Worm (Caenorhabditis elegans) whole organism, L3 larva: ENCODE data around the gene C27A2.7.

ENCODE experiments used
- elt-1 ChIP-seq: fragments of 150-350 bp; optimal IDR thresholded peaks from 2 replicates; lab custom pipeline; 2014; ENCODE audit warnings: missing biosample characterization, missing genetic modification characterization
- lin-39 ChIP-seq: fragments of 150-350 bp; optimal IDR thresholded peaks from 2 replicates; lab custom pipeline; 2018; ENCODE audit warnings: missing biosample characterization, missing genetic modification reagents, missing genetic modification characterization
- lsy-12 ChIP-seq: sonication (generic microtip); optimal IDR thresholded peaks from 2 replicates; lab custom pipeline; 2016; ENCODE audit warnings: mild to moderate bottlenecking, missing genetic modification characterization, missing compliant biosample characterization
- nfya-1 ChIP-seq: sonication (generic microtip); optimal IDR thresholded peaks from 2 replicates; lab custom pipeline; 2017; ENCODE audit warnings: missing genetic modification characterization, mild to moderate bottlenecking, missing compliant biosample characterization, antibody characterized with exemption, moderate library complexity; ENCODE audit not compliant: insufficient read depth
- nhr-11 ChIP-seq: fragments of 150-350 bp; optimal IDR thresholded peaks from 2 replicates; lab custom pipeline; 2014; ENCODE audit warnings: missing biosample characterization, missing genetic modification characterization
- nhr-12 ChIP-seq: fragments of 150-350 bp; optimal IDR thresholded peaks from 2 replicates; lab custom pipeline; 2014; ENCODE audit warnings: missing biosample characterization, missing genetic modification characterization
- nhr-25 ChIP-seq: sonication (generic microtip); optimal IDR thresholded peaks from 2 replicates; lab custom pipeline; 2017; ENCODE audit warnings: missing biosample characterization, missing genetic modification characterization
- nhr-28 ChIP-seq: fragments of 150-350 bp; optimal IDR thresholded peaks from 2 replicates; lab custom pipeline; 2014; ENCODE audit warnings: missing biosample characterization, missing genetic modification characterization
- nhr-67 ChIP-seq: fragments of 150-350 bp; optimal IDR thresholded peaks from 2 replicates; lab custom pipeline; 2014; ENCODE audit warnings: missing biosample characterization, missing genetic modification characterization
- pqm-1 ChIP-seq: fragments of 150-350 bp; optimal IDR thresholded peaks from 2 replicates; lab custom pipeline; 2017; ENCODE audit warnings: missing biosample characterization, missing genetic modification characterization, inconsistent platforms
- skn-1 ChIP-seq: fragments of 150-350 bp; optimal IDR thresholded peaks from 2 replicates; lab custom pipeline; 2014; ENCODE audit warnings: missing biosample characterization, missing genetic modification characterization
- snpc-4 ChIP-seq: fragments of 150-350 bp; optimal IDR thresholded peaks from 2 replicates; lab custom pipeline; 2014; ENCODE audit warnings: missing biosample characterization, missing genetic modification characterization
- unc-39 ChIP-seq: sonication (generic microtip); optimal IDR thresholded peaks from 4 replicates; lab custom pipeline; 2017; ENCODE audit warnings: missing biosample characterization, missing genetic modification characterization
- unc-62 ChIP-seq: fragments of 150-350 bp; sonication (generic microtip); optimal IDR thresholded peaks from 4 replicates; lab custom pipeline; 2014; ENCODE audit warnings: missing biosample characterization, missing genetic modification reagents, missing genetic modification characterization

ce11 chrII:5039912-5040311 is 31.3 kb downstream of the C27A2.7 start, which contains the start of gene golg-2:
- TF ChIP-seq nhr-11 (tag; lab: Kevin White, UChicago) = no peak
- TF ChIP-seq skn-1 (tag; lab: Kevin White, UChicago) = no peak
- no peak for TF ChIP-seq elt-1
- no peak for TF ChIP-seq nhr-12
- no peak for TF ChIP-seq unc-62 (GFP tag; lab: Kevin White, UChicago)
- no peak for TF ChIP-seq pqm-1 (tag; lab: Kevin White, UChicago)
- no peak for TF ChIP-seq unc-39 (tag; lab: Kevin White, UChicago)
- no peak for TF ChIP-seq nhr-67 (tag; lab: Kevin White, UChicago)
- no peak for TF ChIP-seq lsy-12
- no peak for TF ChIP-seq snpc-4
- TF ChIP-seq nhr-28 (tag; lab: Kevin White, UChicago) = no peak
- TF ChIP-seq nfya-1 (tag; lab: Kevin White, UChicago) = peak; percentile 17
- no peak for TF ChIP-seq nhr-25 (tag; lab: Kevin White, UChicago)
- no peak for TF ChIP-seq lin-39 (tag; lab: Kevin White, UChicago)
